Worm (Caenorhabditis elegans) whole organism, mixed stage, embryonic: ENCODE measurements around the gene B0334.10.
"Not testable (repeated sequence)": the region's sequence is repeated elsewhere in the genome, so short reads cannot be mapped to it uniquely, and the experiment has no call there.

Source experiments
- ces-1 ChIP-seq: fragments of 150-350 bp; optimal IDR thresholded peaks from 2 replicates; lab custom pipeline; 2014; ENCODE audit warnings: missing biosample characterization, missing genetic modification reagents, missing genetic modification characterization
- elt-1 ChIP-seq: sonication (generic microtip); optimal IDR thresholded peaks from 2 replicates; lab custom pipeline; 2017; ENCODE audit warnings: missing genetic modification characterization, mild to moderate bottlenecking, missing compliant biosample characterization, antibody characterized with exemption, moderate library complexity, borderline replicate concordance; ENCODE audit not compliant: insufficient read depth
- lin-13 ChIP-seq: fragments of 150-350 bp; optimal IDR thresholded peaks from 2 replicates; lab custom pipeline; 2014; ENCODE audit warnings: missing biosample characterization, missing genetic modification characterization
- mep-1 ChIP-seq: fragments of 150-350 bp; optimal IDR thresholded peaks from 2 replicates; lab custom pipeline; 2017; ENCODE audit warnings: missing biosample characterization, missing genetic modification reagents, missing genetic modification characterization, inconsistent platforms
- nhr-237 ChIP-seq: fragments of 150-350 bp; optimal IDR thresholded peaks from 2 replicates; lab custom pipeline; 2014; ENCODE audit warnings: missing biosample characterization, missing genetic modification characterization
- pha-4 ChIP-seq: fragments of 150-350 bp; optimal IDR thresholded peaks from 2 replicates; lab custom pipeline; 2018; ENCODE audit warnings: missing biosample characterization, missing genetic modification reagents, missing genetic modification characterization
- snpc-4 ChIP-seq: fragments of 150-350 bp; optimal IDR thresholded peaks from 2 replicates; lab custom pipeline; 2014; ENCODE audit warnings: missing biosample characterization, missing genetic modification characterization
- unc-39 ChIP-seq: fragments of 150-350 bp; optimal IDR thresholded peaks from 2 replicates; lab custom pipeline; 2014; ENCODE audit warnings: missing biosample characterization, missing genetic modification characterization

- TF ChIP-seq mep-1: peak; percentile 85
- not testable (repeated sequence) for TF ChIP-seq unc-39, elt-1, snpc-4 (tag; lab: Kevin White, UChicago)
- TF ChIP-seq lin-13 (tag; lab: Kevin White, UChicago): peak; percentile 77
- peak; percentile 61 for TF ChIP-seq ces-1 (GFP tag; lab: Kevin White, UChicago)
- TF ChIP-seq nhr-237 (tag; lab: Kevin White, UChicago): peak; percentile 1
- peak; percentile 22 for TF ChIP-seq pha-4 (tag; lab: Kevin White, UChicago)
Observed at ce11 chrII:11534429-11535099, 16.3 kb downstream of the B0334.10 start, which contains the start of gene Y62F5A.12.
